Worm (Caenorhabditis elegans): Measurements from ENCODE around the gene F41H8.2.

DNA sequence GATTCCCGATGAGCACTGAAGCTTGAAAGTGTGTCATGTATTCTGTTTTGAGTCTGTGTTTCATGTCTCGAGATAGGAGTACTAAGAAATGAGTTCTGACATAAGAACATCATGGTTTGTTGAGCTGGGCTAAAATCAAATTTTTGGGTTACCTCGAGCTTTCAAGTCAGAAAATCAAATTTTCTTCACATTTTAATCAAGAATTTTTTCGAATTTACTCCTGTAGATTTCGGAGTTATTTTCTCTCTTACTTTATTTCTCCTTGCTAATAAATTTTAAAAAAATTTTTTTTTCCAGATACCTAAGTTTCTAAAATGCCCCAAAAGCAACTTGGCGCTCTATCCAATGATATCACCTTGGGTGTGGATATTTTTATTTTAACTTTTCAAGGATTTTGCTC lies at the start of gene F41H8.2:
- TF ChIP-seq sem-2 (GFP tag; optimal IDR thresholded peaks at IDR 0.05) (no peak), nhr-12 (tag; optimal IDR thresholded peaks at IDR 0.05) (no peak), ztf-11 (tag; optimal IDR thresholded peaks at IDR 0.05) (no peak), nhr-76 (tag; optimal IDR thresholded peaks at IDR 0.05) (no peak), flh-1 (GFP tag; optimal IDR thresholded peaks at IDR 0.05) (no peak)

Data from whole organism, mixed stage, embryonic.